Worm (Caenorhabditis elegans): ENCODE measurements around the gene ugt-5.
A peak's percentile ranks its signal among the peaks of the same experiment; 100 is the strongest.

ugt-5 gene

ce11 chrV:12819792-12820453 lies 27.2 kb upstream of the ugt-5 start, which contains the start of the genes ZC443.4 and ugt-18:
Gene ZC443.4 (minus strand): TSS chrV:12819886.
Gene ugt-18 (plus strand): TSS chrV:12820260.
- no peak for TF ChIP-seq mxl-2 (GFP tag; conservative IDR thresholded peaks at IDR 0.05)
- peak; percentile 60 for TF ChIP-seq pqm-1 (tag; optimal IDR thresholded peaks at IDR 0.05)
- TF ChIP-seq nhr-77 (tag; optimal IDR thresholded peaks at IDR 0.05), result peak; percentile 56
- TF ChIP-seq dmd-6 (GFP tag; IDR thresholded peaks at IDR 0.05), result 0 out of 2 replicates have a peak, but pooled peaks have one; percentile 10
- TF ChIP-seq nhr-28 (tag; optimal IDR thresholded peaks at IDR 0.05), result peak; percentile 62
- no peak for TF ChIP-seq T26A8.4 (GFP tag; IDR thresholded peaks at IDR 0.05)
- no peak for TF ChIP-seq ama-1 (optimal IDR thresholded peaks at IDR 0.05)
- TF ChIP-seq daf-16 (GFP tag; optimal IDR thresholded peaks at IDR 0.05), result no peak
- peak; percentile 28 for TF ChIP-seq daf-16 (tag; optimal IDR thresholded peaks at IDR 0.05)
- TF ChIP-seq unc-62 (GFP tag; optimal IDR thresholded peaks at IDR 0.05 in 1 of 2), result peak in 1 of 2 experiments; percentile 63
- no peak for TF ChIP-seq unc-62 (tag; optimal IDR thresholded peaks at IDR 0.05)

DNA sequence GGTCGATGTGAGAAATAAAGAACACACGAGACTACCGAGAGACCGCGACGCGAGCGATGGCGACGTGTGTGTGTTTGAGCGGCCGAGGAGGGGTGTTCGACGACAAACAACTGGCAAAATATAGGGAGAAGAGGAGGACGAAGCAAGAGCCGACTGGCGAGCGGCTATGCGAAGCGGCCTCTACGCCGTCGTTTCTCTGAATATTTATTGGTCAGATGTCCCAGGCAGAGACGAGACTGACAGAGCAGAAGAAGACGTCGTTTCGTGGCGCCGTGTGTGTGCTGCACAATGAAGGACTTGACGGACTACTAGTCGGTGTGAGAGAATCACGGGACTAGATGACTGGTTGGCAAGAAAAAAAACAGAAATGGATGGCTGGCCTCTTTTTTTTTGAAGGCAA lies 26.4 kb upstream of the ugt-5 start:
- 0 out of 2 replicates have a peak, but pooled peaks have one; percentile 11 for TF ChIP-seq dmd-6 (GFP tag; IDR thresholded peaks at IDR 0.05)
- TF ChIP-seq F26F4.8 (GFP tag; conservative IDR thresholded peaks at IDR 0.05), result no peak
- no peak for TF ChIP-seq Y105C5A.15 (GFP tag; IDR thresholded peaks at IDR 0.05)
- TF ChIP-seq lin-13 (GFP tag; optimal IDR thresholded peaks at IDR 0.05), result no peak
- TF ChIP-seq ceh-82 (tag; optimal IDR thresholded peaks at IDR 0.05), result no peak
- no peak for TF ChIP-seq nhr-6 (tag; optimal IDR thresholded peaks at IDR 0.05)
- no peak for TF ChIP-seq snpc-1.2 (GFP tag; IDR thresholded peaks at IDR 0.05)
- no peak for TF ChIP-seq R02D3.7 (tag; optimal IDR thresholded peaks at IDR 0.05)
- peak; percentile 97 for TF ChIP-seq aha-1 (tag)
- no peak for TF ChIP-seq Y75B8A.6 (GFP tag; IDR thresholded peaks at IDR 0.05)
- peak in 1 of 2 experiments; percentile 70 for TF ChIP-seq mdl-1 (tag; optimal IDR thresholded peaks at IDR 0.05)
- TF ChIP-seq hmg-1.1 (GFP tag; IDR thresholded peaks at IDR 0.05), result peak; percentile 79
- peak; percentile 61 for TF ChIP-seq fkh-10 (GFP tag; optimal IDR thresholded peaks at IDR 0.05)
- TF ChIP-seq hlh-11 (tag; optimal IDR thresholded peaks at IDR 0.05), result peak; percentile 41
- TF ChIP-seq lsy-2 (tag; optimal IDR thresholded peaks at IDR 0.05), result peak; percentile 3 to 50
- TF ChIP-seq Y5F2A.4 (GFP tag; optimal IDR thresholded peaks at IDR 0.05), result no peak
- TF ChIP-seq unc-130 (GFP tag; optimal IDR thresholded peaks at IDR 0.05), result no peak
- TF ChIP-seq duxl-1 (tag; optimal IDR thresholded peaks at IDR 0.05; ENCODE audit: poor library complexity), result no peak
- TF ChIP-seq hlh-30 (tag; optimal IDR thresholded peaks at IDR 0.05; ENCODE audit: insufficient read depth), result peak; percentile 83
- peak in 1 of 2 experiments; percentile 39 for TF ChIP-seq hif-1 (tag; optimal IDR thresholded peaks at IDR 0.05)
- TF ChIP-seq F37D6.2 (tag; optimal IDR thresholded peaks at IDR 0.05), result peak; percentile 75
- peak; percentile 63 for TF ChIP-seq mep-1 (tag; optimal IDR thresholded peaks at IDR 0.05)
- peak; percentile 11 for TF ChIP-seq mxl-3 (GFP tag; optimal IDR thresholded peaks at IDR 0.05)
- no peak for TF ChIP-seq lin-1 (GFP tag; IDR thresholded peaks at IDR 0.05)
- TF ChIP-seq rbr-2 (tag; optimal IDR thresholded peaks at IDR 0.05), result peak; percentile 79

DNA sequence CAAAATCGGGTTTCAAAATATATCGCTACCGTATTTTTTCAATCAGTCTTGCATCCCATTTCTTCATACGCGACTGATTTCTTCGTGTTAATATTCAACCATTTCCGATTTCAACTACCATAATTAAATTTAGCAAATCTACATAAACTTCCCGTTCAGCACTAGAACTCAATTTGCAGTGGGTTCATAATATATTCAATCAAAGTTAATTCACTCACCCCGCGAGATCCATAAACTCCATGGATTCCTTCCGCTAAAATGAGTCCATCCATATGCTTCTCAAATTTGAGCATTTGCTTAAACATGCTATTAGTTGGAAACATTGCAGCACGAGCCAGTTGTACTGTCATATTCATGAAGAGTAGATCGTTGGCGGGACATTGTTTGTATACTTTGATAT lies 25.7 kb upstream of the ugt-5 start:
- TF ChIP-seq zip-11 (GFP tag; IDR thresholded peaks at IDR 0.05) (no peak), nhr-111 (GFP tag; optimal IDR thresholded peaks at IDR 0.05) (no peak), egl-43 (GFP tag; IDR thresholded peaks at IDR 0.05) (no peak), unc-62 (GFP tag; optimal IDR thresholded peaks at IDR 0.05 in 1 of 2) (peak in 1 of 2 experiments; percentile 10), unc-62 (tag; optimal IDR thresholded peaks at IDR 0.05) (no peak)
